Fruit fly (Drosophila melanogaster): Measurements from ENCODE around the gene twin.

The twin gene

DNA sequence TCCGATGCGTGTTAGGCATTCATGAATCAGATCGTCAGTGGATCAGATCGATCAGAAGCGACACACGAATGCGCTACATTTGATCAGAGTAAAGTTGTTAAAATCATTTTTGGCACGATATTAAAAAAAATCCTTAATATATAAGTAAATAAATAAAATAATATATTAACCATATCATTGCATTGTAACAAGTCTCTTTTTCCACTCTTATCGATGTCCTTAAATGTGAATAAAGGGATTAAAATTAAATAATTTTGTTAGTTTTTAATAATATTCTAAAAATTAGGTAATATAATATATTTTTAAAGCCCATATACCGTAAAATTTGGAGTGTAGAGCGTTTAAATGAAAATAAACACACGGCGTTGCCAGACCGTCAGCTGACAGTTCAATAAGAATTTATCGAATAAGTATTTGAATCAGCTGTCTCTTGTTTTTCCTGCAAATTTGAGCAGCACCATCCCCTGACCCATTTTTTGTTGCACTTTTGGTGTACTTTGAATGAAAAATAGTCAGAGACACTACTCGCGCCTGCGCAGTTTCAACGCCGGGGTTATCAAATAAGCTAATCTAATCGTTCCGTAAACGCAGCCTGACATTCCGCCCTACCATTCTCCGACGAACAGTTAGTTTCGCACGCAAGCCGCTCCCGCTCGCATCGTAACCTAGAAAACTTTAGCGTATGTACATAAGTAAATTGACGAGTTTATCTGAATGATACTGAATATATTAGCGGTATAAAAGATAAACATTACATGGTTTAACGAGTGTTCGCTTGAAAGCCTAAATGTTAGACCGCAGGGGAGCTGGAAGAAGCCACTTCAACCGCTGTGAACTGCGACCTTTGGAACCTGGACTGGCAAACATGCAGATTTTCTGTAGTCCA is 69.6 kb downstream of the twin start, which contains the start of the genes p38a and CG6178 (continued):
- peak; percentile 100 for TF ChIP-seq CG32006 (GFP tag; optimal IDR thresholded peaks at IDR 0.05)
- peak; percentile 100 for TF ChIP-seq CG8119 (GFP tag; IDR thresholded peaks at IDR 0.05)
- TF ChIP-seq fd85E (GFP tag; optimal IDR thresholded peaks at IDR 0.05): peak; percentile 72
- TF ChIP-seq CG11902 (GFP tag; optimal IDR thresholded peaks at IDR 0.05): peak; percentile 94
- TF ChIP-seq acj6 (GFP tag; optimal IDR thresholded peaks at IDR 0.05): peak; percentile 98
- peak; percentile 94 for TF ChIP-seq Sox15 (GFP tag; optimal IDR thresholded peaks at IDR 0.05)
- TF ChIP-seq ss (GFP tag; optimal IDR thresholded peaks at IDR 0.05): peak; percentile 95 to 98
- TF ChIP-seq CG8319 (GFP tag; optimal IDR thresholded peaks at IDR 0.05): peak; percentile 88
- TF ChIP-seq CG6854 (GFP tag; optimal IDR thresholded peaks at IDR 0.05): peak; percentile 95
- peak; percentile 82 for TF ChIP-seq vri (GFP tag; optimal IDR thresholded peaks at IDR 0.05)
- TF ChIP-seq spab (GFP tag; optimal IDR thresholded peaks at IDR 0.05): peak; percentile 96
- TF ChIP-seq Hr4 (GFP tag; optimal IDR thresholded peaks at IDR 0.05): peak; percentile 95
- peak; percentile 83 for TF ChIP-seq CG31627 (GFP tag; optimal IDR thresholded peaks at IDR 0.05)
- peak; percentile 87 for TF ChIP-seq fd59A (GFP tag; optimal IDR thresholded peaks at IDR 0.05)
- peak; percentile 81 for TF ChIP-seq Eip93F (GFP tag; optimal IDR thresholded peaks at IDR 0.05)
- TF ChIP-seq Gug (GFP tag; IDR thresholded peaks at IDR 0.05): peak; percentile 98
- TF ChIP-seq CG4318 (GFP tag; optimal IDR thresholded peaks at IDR 0.05): peak; percentile 99
- peak; percentile 89 for TF ChIP-seq pdm3 (GFP tag; optimal IDR thresholded peaks at IDR 0.05)
- no peak for TF ChIP-seq Hr38 (GFP tag; optimal IDR thresholded peaks at IDR 0.05)
- peak; percentile 98 for TF ChIP-seq dsx (GFP tag; optimal IDR thresholded peaks at IDR 0.05; ENCODE audit: poor library complexity, severe bottlenecking)
- peak; percentile 91 for TF ChIP-seq Met (GFP tag; optimal IDR thresholded peaks at IDR 0.05)
- TF ChIP-seq CG6163 (GFP tag; IDR thresholded peaks at IDR 0.05): peak; percentile 97
- peak; percentile 92 for TF ChIP-seq lz (GFP tag; optimal IDR thresholded peaks at IDR 0.05)
- peak; percentile 98 for TF ChIP-seq eg (GFP tag; IDR thresholded peaks at IDR 0.05)
- TF ChIP-seq achi (GFP tag; optimal IDR thresholded peaks at IDR 0.05): peak; percentile 99
- TF ChIP-seq Hr39 (GFP tag; optimal IDR thresholded peaks at IDR 0.05): peak; percentile 84
- peak; percentile 95 for TF ChIP-seq Blimp-1 (GFP tag; optimal IDR thresholded peaks at IDR 0.05)
- TF ChIP-seq Ets21C (GFP tag; optimal IDR thresholded peaks at IDR 0.05): peak; percentile 72
- TF ChIP-seq CG16779 (tag; optimal IDR thresholded peaks at IDR 0.05): peak; percentile 97

DNA sequence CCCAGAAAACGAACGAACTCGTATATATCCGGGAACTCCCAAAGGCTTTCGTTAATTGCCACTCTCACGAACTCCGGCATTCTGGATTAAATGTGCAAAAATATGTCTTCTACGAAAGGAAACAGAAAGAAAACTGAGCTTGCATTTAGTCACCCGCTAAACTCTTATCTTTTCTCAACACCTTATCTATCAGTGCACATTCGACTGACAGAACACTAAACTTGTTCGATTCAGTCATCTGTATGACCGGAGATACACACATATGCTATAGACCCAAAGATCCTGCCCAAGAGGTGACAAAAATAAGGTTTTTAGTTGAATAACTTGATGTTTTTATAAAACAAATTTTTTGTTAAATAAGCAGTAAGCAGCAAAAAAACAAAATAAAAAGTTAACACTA is 71.7 kb downstream of the twin start, which contains the start of gene p38c:
p38c (minus strand) TSS at position 101 of the 400 bp plus-strand sequence.
- TF ChIP-seq CG10631 (GFP tag; optimal IDR thresholded peaks at IDR 0.05) (no peak), CG8319 (GFP tag; optimal IDR thresholded peaks at IDR 0.05) (no peak), CG15336 (GFP tag; IDR thresholded peaks at IDR 0.05) (no peak), CG8119 (GFP tag; IDR thresholded peaks at IDR 0.05) (no peak), Ets96B (tag; optimal IDR thresholded peaks at IDR 0.05) (no peak), Smox (GFP tag; optimal IDR thresholded peaks at IDR 0.05) (no peak), spab (GFP tag; optimal IDR thresholded peaks at IDR 0.05) (no peak), Blimp-1 (GFP tag; optimal IDR thresholded peaks at IDR 0.05) (no peak), CG4318 (GFP tag; optimal IDR thresholded peaks at IDR 0.05) (no peak), CG8632 (GFP tag; optimal IDR thresholded peaks at IDR 0.05) (no peak)

DNA sequence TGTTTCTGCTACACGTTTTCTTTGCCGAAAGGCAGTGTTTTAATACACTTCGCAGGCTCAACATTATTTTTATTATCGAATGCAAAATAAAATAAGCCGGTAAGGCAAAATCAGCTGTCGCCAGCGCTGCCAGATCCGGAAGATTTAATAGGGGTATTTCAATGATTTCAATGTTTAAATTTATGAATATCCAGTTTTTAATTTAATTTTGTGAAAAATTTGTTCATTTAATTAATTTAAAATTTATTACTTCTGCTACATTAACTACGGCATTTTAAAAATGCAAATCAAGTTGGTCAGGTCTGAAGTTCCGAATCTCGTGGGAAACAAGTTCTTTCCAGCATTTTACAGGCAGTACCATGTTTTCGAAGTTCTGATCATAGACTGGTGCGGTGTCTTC is 72.9 kb downstream of the twin start, which contains the start of gene Slimp:
Slimp (minus strand) TSS at position 130 of the 400 bp plus-strand sequence.
- TF ChIP-seq CG6808 (GFP tag; optimal IDR thresholded peaks at IDR 0.05): no peak
- peak; percentile 83 for TF ChIP-seq Eip78C (GFP tag)
- TF ChIP-seq CG6276 (GFP tag; optimal IDR thresholded peaks at IDR 0.05): no peak
- TF ChIP-seq CG3919 (GFP tag; optimal IDR thresholded peaks at IDR 0.05): no peak
- no peak for TF ChIP-seq cyc (GFP tag; optimal IDR thresholded peaks at IDR 0.05)
- TF ChIP-seq dac (GFP tag; optimal IDR thresholded peaks at IDR 0.05): no peak
- no peak for TF ChIP-seq Sox102F (GFP tag; optimal IDR thresholded peaks at IDR 0.05)
- peak; percentile 18 for TF ChIP-seq Eip75B (GFP tag; optimal IDR thresholded peaks at IDR 0.05)
- TF ChIP-seq svp (GFP tag): peak; percentile 76
- no peak for TF ChIP-seq CG8319 (GFP tag; optimal IDR thresholded peaks at IDR 0.05)
- TF ChIP-seq Met (GFP tag; optimal IDR thresholded peaks at IDR 0.05): peak; percentile 43
- peak; percentile 52 for TF ChIP-seq pdm3 (GFP tag; optimal IDR thresholded peaks at IDR 0.05)
- no peak for TF ChIP-seq Lpt (GFP tag; optimal IDR thresholded peaks at IDR 0.05)
- TF ChIP-seq CG6854 (GFP tag; optimal IDR thresholded peaks at IDR 0.05): no peak
- peak; percentile 3 for TF ChIP-seq Ets96B (tag; optimal IDR thresholded peaks at IDR 0.05)
- TF ChIP-seq fkh (GFP tag; optimal IDR thresholded peaks at IDR 0.05): no peak
- TF ChIP-seq CG15336 (GFP tag; IDR thresholded peaks at IDR 0.05): no peak
- TF ChIP-seq CG34406 (GFP tag; optimal IDR thresholded peaks at IDR 0.05): peak; percentile 10
- no peak for TF ChIP-seq CG8632 (GFP tag; optimal IDR thresholded peaks at IDR 0.05)
- TF ChIP-seq CG3032 (tag; optimal IDR thresholded peaks at IDR 0.05): peak; percentile 14
